Worm (Caenorhabditis elegans): ENCODE results near the gene ZK899.5.

ce11 chrX:9446177-9446694, 14.5 kb downstream of the ZK899.5 start, which contains the start of gene ZK899.1:
- TF ChIP-seq W03F9.2 (tag; optimal IDR thresholded peaks at IDR 0.05) = no peak
- no peak for TF ChIP-seq him-1 (tag; optimal IDR thresholded peaks at IDR 0.05)
- TF ChIP-seq dao-5 (tag; optimal IDR thresholded peaks at IDR 0.05) = no peak
